Worm (Caenorhabditis elegans) whole organism, young adult: Measurements from ENCODE around the gene F59F5.4.

Experiments used
- B0261.1 ChIP-seq: sonication (generic microtip); optimal IDR thresholded peaks from 2 replicates; lab custom pipeline; 2016; ENCODE audit warnings: mild to moderate bottlenecking, missing genetic modification characterization, moderate library complexity, missing compliant biosample characterization
- B0336.3 ChIP-seq: fragments of 200-800 bp; sonication (Bioruptor generic); IDR thresholded peaks from 2 replicates; pipeline ENCODE4 v1.3.6; 2022; ENCODE audit warnings: missing genetic modification characterization, missing compliant biosample characterization
- F52B5.7 ChIP-seq: sonication (generic microtip); optimal IDR thresholded peaks from 2 replicates; lab custom pipeline; 2016; ENCODE audit warnings: mild to moderate bottlenecking, missing genetic modification characterization, missing compliant biosample characterization
- K11D2.4 ChIP-seq: fragments of 200-800 bp; sonication (Bioruptor generic); IDR thresholded peaks from 2 replicates; pipeline ENCODE4 v1.3.6; 2022; ENCODE audit warnings: missing genetic modification reagents, missing genetic modification characterization, missing compliant biosample characterization
- K12H6.12 ChIP-seq: fragments of 200-800 bp; sonication (Bioruptor generic); optimal IDR thresholded peaks from 2 replicates; lab custom pipeline; 2018; ENCODE audit warnings: mild to moderate bottlenecking, missing genetic modification characterization, missing compliant biosample characterization
- T26A5.8 ChIP-seq: sonication (generic microtip); optimal IDR thresholded peaks from 2 replicates; lab custom pipeline; 2016; ENCODE audit warnings: missing genetic modification characterization, missing compliant biosample characterization
- Y53F4B.3 ChIP-seq: fragments of 200-800 bp; sonication (Bioruptor generic); IDR thresholded peaks from 2 replicates; pipeline ENCODE4 v1.3.6; 2022; ENCODE audit warnings: missing genetic modification reagents, missing genetic modification characterization, missing compliant biosample characterization
- Y67H2A.10 ChIP-seq: fragments of 200-800 bp; sonication (Bioruptor generic); conservative IDR thresholded peaks from 2 replicates; pipeline ENCODE4 v1.3.6; 2022; ENCODE audit warnings: missing genetic modification reagents, missing genetic modification characterization, missing compliant biosample characterization
- attf-5 ChIP-seq: fragments of 200-800 bp; sonication (Bioruptor generic); optimal IDR thresholded peaks from 2 replicates; lab custom pipeline; 2018; ENCODE audit warnings: mild to moderate bottlenecking, missing genetic modification characterization, missing compliant biosample characterization
- ccch-3 ChIP-seq: fragments of 200-800 bp; sonication (Bioruptor generic); optimal IDR thresholded peaks from 2 replicates; lab custom pipeline; 2018; ENCODE audit warnings: mild to moderate bottlenecking, missing genetic modification characterization, missing compliant biosample characterization
- ceh-27 ChIP-seq: fragments of 200-800 bp; sonication (Bioruptor generic); optimal IDR thresholded peaks from 2 replicates; lab custom pipeline; 2018; ENCODE audit warnings: mild to moderate bottlenecking, missing genetic modification characterization, moderate library complexity, missing compliant biosample characterization
- ceh-91 ChIP-seq: fragments of 200-800 bp; sonication (Bioruptor generic); IDR thresholded peaks from 2 replicates; pipeline ENCODE4 v1.3.6; 2022; ENCODE audit warnings: missing genetic modification reagents, missing genetic modification characterization, missing compliant biosample characterization
- chd-7 ChIP-seq: sonication (generic microtip); optimal IDR thresholded peaks from 2 replicates; lab custom pipeline; 2016; ENCODE audit warnings: mild to moderate bottlenecking, missing genetic modification characterization, moderate library complexity, missing compliant biosample characterization
- die-1 ChIP-seq: sonication (generic microtip); optimal IDR thresholded peaks from 2 replicates; lab custom pipeline; 2016; ENCODE audit warnings: missing genotype, mild to moderate bottlenecking, missing genetic modification characterization, missing compliant biosample characterization
- dox-1 ChIP-seq: fragments of 200-800 bp; sonication (Bioruptor generic); IDR thresholded peaks from 2 replicates; pipeline ENCODE4 v1.3.6; 2022; ENCODE audit warnings: missing genetic modification reagents, missing genetic modification characterization, missing compliant biosample characterization
- ekl-4 ChIP-seq: fragments of 200-800 bp; sonication (Bioruptor generic); IDR thresholded peaks from 2 replicates; pipeline ENCODE4 v1.3.6; 2022; ENCODE audit warnings: missing genetic modification reagents, missing genetic modification characterization, missing compliant biosample characterization
- hmg-1.2 ChIP-seq: fragments of 200-800 bp; sonication (Bioruptor generic); IDR thresholded peaks from 2 replicates; pipeline ENCODE4 v1.3.6; 2022; ENCODE audit warnings: missing genetic modification reagents, missing genetic modification characterization, missing compliant biosample characterization
- let-526 ChIP-seq: fragments of 200-800 bp; sonication (Bioruptor generic); IDR thresholded peaks from 2 replicates; pipeline ENCODE4 v1.3.6; 2022; ENCODE audit warnings: missing genetic modification reagents, missing genetic modification characterization, missing compliant biosample characterization
- lin-26 ChIP-seq: fragments of 200-800 bp; sonication (Bioruptor generic); IDR thresholded peaks from 2 replicates; pipeline ENCODE4 v1.3.6; 2022; ENCODE audit warnings: missing genetic modification reagents, missing genetic modification characterization, missing compliant biosample characterization
- lin-35 ChIP-seq, 3 experiments: fragments of 150-350 bp in 2 of 3; sonication (generic microtip) in 1 of 3; optimal IDR thresholded peaks; 2 replicates each; lab custom pipeline; 2014 to 2018; ENCODE audit warnings: missing biosample characterization in 3 of 3, missing genetic modification characterization in 3 of 3, missing genetic modification reagents in 3 of 3
- lin-40 ChIP-seq: sonication (generic microtip); optimal IDR thresholded peaks from 2 replicates; lab custom pipeline; 2016; ENCODE audit warnings: missing genetic modification characterization, mild to moderate bottlenecking, missing compliant biosample characterization, missing genotype, missing genetic modification reagents
- lir-1 ChIP-seq: fragments of 200-800 bp; sonication (Bioruptor generic); conservative IDR thresholded peaks from 2 replicates; pipeline ENCODE4 v1.3.6; 2022; ENCODE audit warnings: missing genetic modification reagents, missing genetic modification characterization, missing compliant biosample characterization
- lsl-1 ChIP-seq: fragments of 200-800 bp; sonication (Bioruptor generic); optimal IDR thresholded peaks from 2 replicates; lab custom pipeline; 2018; ENCODE audit warnings: mild to moderate bottlenecking, missing genetic modification characterization, moderate library complexity, missing compliant biosample characterization
- madf-10 ChIP-seq: sonication (generic microtip); optimal IDR thresholded peaks from 2 replicates; lab custom pipeline; 2016; ENCODE audit warnings: mild to moderate bottlenecking, missing genetic modification characterization, missing compliant biosample characterization
- madf-3 ChIP-seq: fragments of 200-800 bp; sonication (Bioruptor generic); IDR thresholded peaks from 2 replicates; pipeline ENCODE4 v1.3.6; 2022; ENCODE audit warnings: missing genetic modification reagents, missing genetic modification characterization, missing compliant biosample characterization
- nhr-80 ChIP-seq: sonication (generic microtip); optimal IDR thresholded peaks from 2 replicates; lab custom pipeline; 2016; ENCODE audit warnings: missing genetic modification characterization, missing compliant biosample characterization
- pbrm-1 ChIP-seq: fragments of 200-800 bp; sonication (Bioruptor generic); IDR thresholded peaks from 2 replicates; pipeline ENCODE4 v1.3.6; 2022; ENCODE audit warnings: missing genetic modification reagents, missing genetic modification characterization, missing compliant biosample characterization
- rcor-1 ChIP-seq: fragments of 200-800 bp; sonication (Bioruptor generic); IDR thresholded peaks from 2 replicates; pipeline ENCODE4 v1.3.6; 2022; ENCODE audit warnings: missing genetic modification reagents, missing genetic modification characterization, missing compliant biosample characterization
- snpc-4 ChIP-seq, 5 experiments: fragments of 150-350 bp in 1 of 5; sonication (generic microtip) in 4 of 5; optimal IDR thresholded peaks; 2 replicates each; lab custom pipeline; 2014 to 2018; ENCODE audit warnings: missing genetic modification characterization in 5 of 5, missing biosample characterization in 3 of 5, antibody characterized with exemption in 2 of 5, mild to moderate bottlenecking in 2 of 5, missing compliant biosample characterization in 2 of 5, missing genotype in 2 of 5, moderate library complexity in 2 of 5, missing genetic modification reagents in 1 of 5
- somi-1 ChIP-seq: fragments of 200-800 bp; sonication (Bioruptor generic); optimal IDR thresholded peaks from 2 replicates; lab custom pipeline; 2018; ENCODE audit warnings: mild to moderate bottlenecking, missing genetic modification characterization, missing compliant biosample characterization
- unc-62 ChIP-seq: fragments of 150-350 bp; optimal IDR thresholded peaks from 2 replicates; lab custom pipeline; 2014; ENCODE audit warnings: missing biosample characterization, missing genetic modification reagents, missing genetic modification characterization
- zfh-2 ChIP-seq: fragments of 200-800 bp; sonication (Bioruptor generic); conservative IDR thresholded peaks from 2 replicates; pipeline ENCODE4 v1.3.6; 2022; ENCODE audit warnings: missing genetic modification reagents, missing genetic modification characterization, missing compliant biosample characterization
- ztf-18 ChIP-seq: sonication (generic microtip); optimal IDR thresholded peaks from 2 replicates; lab custom pipeline; 2016; ENCODE audit warnings: missing genotype, mild to moderate bottlenecking, missing genetic modification characterization, missing compliant biosample characterization
- ztf-26 ChIP-seq: sonication (generic microtip); optimal IDR thresholded peaks from 2 replicates; lab custom pipeline; 2017; ENCODE audit warnings: missing genetic modification characterization, missing compliant biosample characterization

F59F5.4 gene

ce11 chrX:10555189-10555964, 12.6 kb downstream of the F59F5.4 start, which contains the start of gene syd-2:
syd-2 (minus strand) TSS chrX:10555239.
- TF ChIP-seq ceh-27 (GFP tag; lab: Kevin White, UChicago) = peak; percentile 56
- peak; percentile 77 for TF ChIP-seq attf-5
- TF ChIP-seq K12H6.12 = peak; percentile 88
- peak; percentile 77 for TF ChIP-seq dox-1
- no peak for TF ChIP-seq lsl-1 (GFP tag; lab: Kevin White, UChicago)
- TF ChIP-seq ztf-26 (tag; lab: Kevin White, UChicago) = peak; percentile 37
- peak; percentile 35; the same call in 1 of the 2 replicates for TF ChIP-seq K11D2.4
- peak; percentile 81 for TF ChIP-seq nhr-80 (tag; lab: Kevin White, UChicago)
- 0 out of 2 replicates have a peak, but pooled peaks have one; percentile 32 for TF ChIP-seq lir-1 (GFP tag; lab: Robert Waterston, UW)
- TF ChIP-seq Y53F4B.3 (GFP tag; lab: Robert Waterston, UW) = no peak
- peak; percentile 46 for TF ChIP-seq snpc-4 (GFP tag; optimal IDR thresholded peaks at IDR 0.05; lab: Kevin White, UChicago)
- peak in 2 of 4 experiments; percentile 14 to 21 for TF ChIP-seq snpc-4 (tag; optimal IDR thresholded peaks at IDR 0.05; lab: Kevin White, UChicago)
- TF ChIP-seq let-526 (GFP tag; lab: Robert Waterston, UW) = 0 out of 2 replicates have a peak, but pooled peaks have one; percentile 19
- peak; percentile 5 for TF ChIP-seq ztf-18 (tag; lab: Kevin White, UChicago)
- peak; percentile 98 for TF ChIP-seq zfh-2 (GFP tag; lab: Robert Waterston, UW)
- no peak for TF ChIP-seq ccch-3 (GFP tag; lab: Kevin White, UChicago)
- TF ChIP-seq rcor-1 = 0 out of 2 replicates have a peak, but pooled peaks have one; percentile 12
- TF ChIP-seq die-1 (tag; lab: Kevin White, UChicago) = peak; percentile 22
- peak; percentile 39; the same call in 1 of the 2 replicates for TF ChIP-seq hmg-1.2 (GFP tag; lab: Robert Waterston, UW)
- TF ChIP-seq lin-40 = peak; percentile 64
- no peak for TF ChIP-seq B0261.1 (tag; lab: Kevin White, UChicago)
- 0 out of 2 replicates have a peak, but pooled peaks have one; percentile 66 for TF ChIP-seq madf-3 (GFP tag; lab: Robert Waterston, UW)
- TF ChIP-seq lin-26 (GFP tag; lab: Robert Waterston, UW) = peak; percentile 9; the same call in 1 of the 2 replicates
- peak; percentile 55 for TF ChIP-seq chd-7 (tag; lab: Kevin White, UChicago)
- TF ChIP-seq ceh-91 (GFP tag; lab: Robert Waterston, UW) = no peak
- peak in 1 of 3 experiments; percentile 11 for TF ChIP-seq lin-35 (GFP tag; optimal IDR thresholded peaks at IDR 0.05; lab: Kevin White, UChicago)
- TF ChIP-seq somi-1 (GFP tag; lab: Kevin White, UChicago) = peak; percentile 75
- no peak for TF ChIP-seq T26A5.8 (tag; lab: Kevin White, UChicago)
- TF ChIP-seq pbrm-1 (GFP tag; lab: Robert Waterston, UW) = peak; percentile 32; the same call in 1 of the 2 replicates
- TF ChIP-seq B0336.3 = no peak
- TF ChIP-seq madf-10 = peak; percentile 16
- 0 out of 2 replicates have a peak, but pooled peaks have one; percentile 20 for TF ChIP-seq ekl-4 (GFP tag; lab: Robert Waterston, UW)

- TF ChIP-seq unc-62 (GFP tag; lab: Kevin White, UChicago) (no peak), F52B5.7 (tag; lab: Kevin White, UChicago) (no peak)
These were observed 14.0 kb downstream of the F59F5.4 start for ce11 chrX:10556764-10557163.

ce11 chrX:10559203-10559602, 16.4 kb downstream of the F59F5.4 start, which contains the start of gene F59F5.7:
F59F5.7 (plus strand) TSS chrX:10559503.
- TF ChIP-seq Y67H2A.10 = no peak
